Worm (Caenorhabditis elegans) whole organism, L1 larva: ENCODE measurements around the gene Y43F8B.9.
"Not testable (repeated sequence)": the region's sequence is repeated elsewhere in the genome, so short reads cannot be mapped to it uniquely, and the experiment has no call there.

Experiments used
- alr-1 ChIP-seq: fragments of 200-800 bp; sonication (Bioruptor generic); optimal IDR thresholded peaks from 2 replicates; lab custom pipeline; 2018; ENCODE audit warnings: borderline replicate concordance, mild to moderate bottlenecking, missing genetic modification characterization, missing compliant biosample characterization
- ama-1 ChIP-seq: fragments of 150-350 bp; optimal IDR thresholded peaks from 2 replicates; lab custom pipeline; 2014
- mdl-1 ChIP-seq, 2 experiments: fragments of 150-350 bp; optimal IDR thresholded peaks; 2 replicates each; lab custom pipeline; 2014 to 2017; ENCODE audit warnings: missing biosample characterization in 2 of 2, missing genetic modification characterization in 2 of 2, inconsistent platforms in 1 of 2
- nhr-237 ChIP-seq: fragments of 150-350 bp; optimal IDR thresholded peaks from 2 replicates; lab custom pipeline; 2014; ENCODE audit warnings: missing biosample characterization, missing genetic modification characterization
- skn-1 ChIP-seq: fragments of 150-350 bp; optimal IDR thresholded peaks from 2 replicates; lab custom pipeline; 2014; ENCODE audit warnings: missing biosample characterization, missing genetic modification characterization
- zip-4 ChIP-seq: fragments of 200-800 bp; sonication (Bioruptor generic); optimal IDR thresholded peaks from 2 replicates; lab custom pipeline; 2018; ENCODE audit warnings: mild to moderate bottlenecking, missing genetic modification characterization, moderate library complexity, missing compliant biosample characterization
- ztf-11 ChIP-seq, 2 experiments: sonication (generic microtip); optimal IDR thresholded peaks; 2 replicates each; lab custom pipeline; 2016 to 2017; ENCODE audit warnings: missing genetic modification characterization in 2 of 2, missing biosample characterization in 1 of 2, missing compliant biosample characterization in 1 of 2

- not testable (repeated sequence) for TF ChIP-seq alr-1 (tag; lab: Kevin White, UChicago); ztf-11 (tag; optimal IDR thresholded peaks at IDR 0.05; lab: Kevin White, UChicago); nhr-237 (tag; lab: Kevin White, UChicago); ama-1 (lab: Kevin White, UChicago); skn-1 (tag; lab: Kevin White, UChicago); mdl-1 (tag; optimal IDR thresholded peaks at IDR 0.05; lab: Kevin White, UChicago); zip-4 (GFP tag; lab: Kevin White, UChicago)
Observed at ce11 chrV:19466775-19467174, 11.2 kb upstream of the Y43F8B.9 start.
